Fruit fly (Drosophila melanogaster): ENCODE results near the gene CG6664.
A peak's percentile ranks its signal among the peaks of the same experiment; 100 is the strongest.

CG6664 gene

dm6 chr3L:17004765-17005414, 11.1 kb downstream of the CG6664 start:
- TF ChIP-seq sqz (GFP tag; optimal IDR thresholded peaks at IDR 0.05) (peak; percentile 51), klu (GFP tag; IDR thresholded peaks at IDR 0.05) (0 out of 2 replicates have a peak, but pooled peaks have one; percentile 6), CG14050 (GFP tag; IDR thresholded peaks at IDR 0.05) (0 out of 3 replicates have a peak, but pooled peaks have one; percentile 19), CG4282 (GFP tag; optimal IDR thresholded peaks at IDR 0.05) (peak; percentile 1), CG13287 (GFP tag; IDR thresholded peaks at IDR 0.05; ENCODE audit: partially characterized antibody) (no peak), CG2875 (GFP tag; optimal IDR thresholded peaks at IDR 0.05) (peak; percentile 30), HLHmδ (GFP tag; optimal IDR thresholded peaks at IDR 0.05) (peak; percentile 5), CG4404 (GFP tag; IDR thresholded peaks at IDR 0.05) (peak; percentile 23; the same call in 1 of the 2 replicates), ERR (GFP tag; optimal IDR thresholded peaks at IDR 0.05) (peak; percentile 12), CG17328 (GFP tag; IDR thresholded peaks at IDR 0.05) (0 out of 2 replicates have a peak, but pooled peaks have one; percentile 23), Blimp-1 (GFP tag; optimal IDR thresholded peaks at IDR 0.05) (no peak), gfzf (GFP tag; optimal IDR thresholded peaks at IDR 0.05) (no peak), H2.0 (GFP tag; IDR thresholded peaks at IDR 0.05) (peak; percentile 21; the same call in 1 of the 2 replicates), CG12104 (GFP tag; optimal IDR thresholded peaks at IDR 0.05) (peak; percentile 11), CG10979 (tag; optimal IDR thresholded peaks at IDR 0.05) (no peak), CG33557 (GFP tag; optimal IDR thresholded peaks at IDR 0.05) (peak; percentile 20), E2f1 (GFP tag; IDR thresholded peaks at IDR 0.05) (0 out of 2 replicates have a peak, but pooled peaks have one; percentile 12), ATbp (GFP tag; optimal IDR thresholded peaks at IDR 0.05) (peak; percentile 4), sob (GFP tag; IDR thresholded peaks at IDR 0.05) (peak; percentile 31; the same call in 1 of the 2 replicates), C15 (GFP tag; IDR thresholded peaks at IDR 0.05) (0 out of 3 replicates have a peak, but pooled peaks have one; percentile 41), CG34422 (GFP tag; IDR thresholded peaks at IDR 0.05) (peak; percentile 36; the same call in 1 of the 3 replicates), her (GFP tag; optimal IDR thresholded peaks at IDR 0.05) (peak; percentile 16), al (GFP tag; IDR thresholded peaks at IDR 0.05) (peak; percentile 57), cas (GFP tag; IDR thresholded peaks at IDR 0.05) (no peak), slbo (GFP tag; IDR thresholded peaks at IDR 0.05) (peak; percentile 57), CG7357 (GFP tag; IDR thresholded peaks at IDR 0.05) (0 out of 3 replicates have a peak, but pooled peaks have one; percentile 6), CG10366 (GFP tag; IDR thresholded peaks at IDR 0.05) (peak; percentile 43), CG7928 (GFP tag; optimal IDR thresholded peaks at IDR 0.05) (no peak), CG6654 (GFP tag; optimal IDR thresholded peaks at IDR 0.05) (no peak), sd (tag; optimal IDR thresholded peaks at IDR 0.05) (peak; percentile 91), sisA (GFP tag; IDR thresholded peaks at IDR 0.05) (peak; percentile 33; the same call in 1 of the 2 replicates), bbx (GFP tag; IDR thresholded peaks at IDR 0.05; ENCODE audit: partially characterized antibody) (no peak), row (GFP tag; IDR thresholded peaks at IDR 0.05) (peak; percentile 11; the same call in 2 of the 3 replicates), CG8290 (GFP tag; optimal IDR thresholded peaks at IDR 0.05) (no peak), CG8290 (tag; optimal IDR thresholded peaks at IDR 0.05) (peak in 1 of 2 experiments; percentile 13), CG32772 (GFP tag; IDR thresholded peaks at IDR 0.05) (peak; percentile 56; the same call in 1 of the 2 replicates), lab (GFP tag; optimal IDR thresholded peaks at IDR 0.05) (peak; percentile 19), kni (GFP tag; optimal IDR thresholded peaks at IDR 0.05) (peak; percentile 3), CG8281 (tag; optimal IDR thresholded peaks at IDR 0.05) (peak; percentile 63), Taf1 (GFP tag; IDR thresholded peaks at IDR 0.05) (peak; percentile 47; the same call in 1 of the 2 replicates), lmd (GFP tag; IDR thresholded peaks at IDR 0.05) (peak; percentile 32; the same call in 1 of the 2 replicates), CG11085 (GFP tag; IDR thresholded peaks at IDR 0.05) (peak; percentile 6; the same call in 1 of the 2 replicates), jigr1 (GFP tag; IDR thresholded peaks at IDR 0.05) (no peak; the same call in 2 of the 3 replicates), CG7372 (GFP tag; IDR thresholded peaks at IDR 0.05) (peak; percentile 44), vvl (GFP tag; IDR thresholded peaks at IDR 0.05) (no peak; the same call in 1 of the 2 replicates), CG15696 (tag; optimal IDR thresholded peaks at IDR 0.05) (peak; percentile 25), ham (GFP tag; IDR thresholded peaks at IDR 0.05) (0 out of 2 replicates have a peak, but pooled peaks have one; percentile 7), CG17385 (GFP tag; optimal IDR thresholded peaks at IDR 0.05) (no peak), chinmo (GFP tag; IDR thresholded peaks at IDR 0.05; ENCODE audit: partially characterized antibody) (0 out of 4 replicates have a peak, but pooled peaks have one; percentile 16)
